Worm (Caenorhabditis elegans) whole organism, early embryonic: ENCODE data around the gene C15B12.1.

Experiments
- B0310.2 ChIP-seq: sonication (generic microtip); optimal IDR thresholded peaks from 2 replicates; lab custom pipeline; 2016; ENCODE audit warnings: mild to moderate bottlenecking, missing genetic modification characterization, missing compliant biosample characterization
- F13C5.2 ChIP-seq: sonication (generic microtip); optimal IDR thresholded peaks from 2 replicates; lab custom pipeline; 2017; ENCODE audit warnings: mild to moderate bottlenecking, missing genetic modification characterization, inconsistent platforms, missing compliant biosample characterization
- ama-1 ChIP-seq: fragments of 150-350 bp; optimal IDR thresholded peaks from 2 replicates; lab custom pipeline; 2014
- ceh-13 ChIP-seq: fragments of 200-800 bp; sonication (Bioruptor generic); optimal IDR thresholded peaks from 2 replicates; lab custom pipeline; 2018; ENCODE audit warnings: mild to moderate bottlenecking, missing genetic modification characterization, missing compliant biosample characterization
- ets-7 ChIP-seq: sonication (generic microtip); optimal IDR thresholded peaks from 2 replicates; lab custom pipeline; 2016; ENCODE audit warnings: missing genotype, missing genetic modification characterization, missing compliant biosample characterization
- hmbx-1 ChIP-seq: sonication (generic microtip); optimal IDR thresholded peaks from 2 replicates; lab custom pipeline; 2016; ENCODE audit warnings: mild to moderate bottlenecking, missing genetic modification characterization, missing compliant biosample characterization
- hnd-1 ChIP-seq: sonication (generic microtip); optimal IDR thresholded peaks from 2 replicates; lab custom pipeline; 2016; ENCODE audit warnings: missing genetic modification characterization, missing compliant biosample characterization
- pes-1 ChIP-seq: fragments of 200-800 bp; sonication (Bioruptor generic); IDR thresholded peaks from 2 replicates; pipeline ENCODE4 v1.3.6; 2022; ENCODE audit warnings: missing genetic modification reagents, missing genetic modification characterization, missing compliant biosample characterization
- sea-1 ChIP-seq: fragments of 200-800 bp; sonication (Bioruptor generic); conservative IDR thresholded peaks from 2 replicates; pipeline ENCODE4 v1.3.6; 2022; ENCODE audit warnings: missing genetic modification characterization, missing compliant biosample characterization
- tbx-11 ChIP-seq: fragments of 200-800 bp; sonication (Bioruptor generic); IDR thresholded peaks from 2 replicates; pipeline ENCODE4 v1.3.6; 2022; ENCODE audit warnings: missing genetic modification characterization, missing compliant biosample characterization
- tbx-37 ChIP-seq: fragments of 200-800 bp; sonication (Bioruptor generic); conservative IDR thresholded peaks from 2 replicates; pipeline ENCODE4 v1.3.6; 2022; ENCODE audit warnings: missing genetic modification reagents, missing genetic modification characterization, missing compliant biosample characterization
- tra-4 ChIP-seq: sonication (generic microtip); optimal IDR thresholded peaks from 2 replicates; lab custom pipeline; 2017; ENCODE audit warnings: missing genetic modification characterization, missing compliant biosample characterization

DNA sequence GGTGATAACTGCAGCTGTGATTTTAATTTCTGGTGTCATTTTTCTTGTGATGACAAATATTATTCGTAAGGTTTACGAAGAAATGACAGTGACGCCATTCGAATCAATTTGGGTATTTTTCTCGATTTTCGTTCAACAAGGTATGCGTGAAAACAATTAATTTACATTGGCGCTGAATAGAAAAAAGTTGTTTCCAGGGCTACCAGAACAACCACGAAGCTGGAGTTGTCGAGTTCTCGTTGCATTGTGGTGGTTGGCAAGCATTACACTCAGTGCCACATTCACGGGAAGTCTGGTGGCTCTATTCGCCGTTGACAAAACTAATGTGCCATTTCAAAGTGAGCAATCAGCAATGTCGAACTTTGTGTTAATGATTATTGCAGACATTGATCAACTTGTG lies 31.1 kb downstream of the C15B12.1 start:
- no peak for TF ChIP-seq tbx-37 (GFP tag; lab: Robert Waterston, UW)
- no peak for TF ChIP-seq ets-7 (tag; lab: Kevin White, UChicago)
- no peak for TF ChIP-seq ama-1 (lab: Kevin White, UChicago)
- TF ChIP-seq ceh-13: no peak
- no peak for TF ChIP-seq B0310.2
- TF ChIP-seq sea-1 (GFP tag; lab: Robert Waterston, UW): no peak
- TF ChIP-seq tbx-11 (GFP tag; lab: Robert Waterston, UW): no peak
- no peak for TF ChIP-seq pes-1 (GFP tag; lab: Robert Waterston, UW)
- TF ChIP-seq tra-4 (tag; lab: Kevin White, UChicago): no peak
- TF ChIP-seq F13C5.2 (tag; lab: Kevin White, UChicago): no peak
- TF ChIP-seq hmbx-1 (tag; lab: Kevin White, UChicago): no peak
- no peak for TF ChIP-seq hnd-1 (tag; lab: Kevin White, UChicago)
